Fruit fly (Drosophila melanogaster): ENCODE measurements around the gene Rpt2.

Rpt2 gene

dm6 chr3R:23969449-23969848 lies 38.1 kb upstream of the Rpt2 start (continued):
- TF ChIP-seq Ptx1 (GFP tag; IDR thresholded peaks at IDR 0.05) = peak; percentile 79
- no peak for TF ChIP-seq CG12236 (GFP tag; optimal IDR thresholded peaks at IDR 0.05)
- TF ChIP-seq Stat92E (GFP tag; optimal IDR thresholded peaks at IDR 0.05) = no peak
- TF ChIP-seq chif (GFP tag; optimal IDR thresholded peaks at IDR 0.05) = no peak
- TF ChIP-seq Vsx1 (GFP tag; optimal IDR thresholded peaks at IDR 0.05) = peak; percentile 29
- no peak for TF ChIP-seq Bteb2 (GFP tag; optimal IDR thresholded peaks at IDR 0.05)
- no peak for TF ChIP-seq CG17186 (GFP tag; optimal IDR thresholded peaks at IDR 0.05)
- peak; percentile 52 for TF ChIP-seq fd3F (GFP tag; optimal IDR thresholded peaks at IDR 0.05)
- TF ChIP-seq dan (GFP tag; IDR thresholded peaks at IDR 0.05) = no peak
- TF ChIP-seq jumu (GFP tag; optimal IDR thresholded peaks at IDR 0.05) = no peak
- TF ChIP-seq Lpt (GFP tag; optimal IDR thresholded peaks at IDR 0.05) = no peak
- TF ChIP-seq trh (GFP tag; optimal IDR thresholded peaks at IDR 0.05) = no peak
- no peak for TF ChIP-seq CG9609 (GFP tag; optimal IDR thresholded peaks at IDR 0.05)
- peak; percentile 61 for TF ChIP-seq Fer3 (tag; optimal IDR thresholded peaks at IDR 0.05)
- TF ChIP-seq pfk (GFP tag; optimal IDR thresholded peaks at IDR 0.05) = no peak
- TF ChIP-seq CG9797 (GFP tag; optimal IDR thresholded peaks at IDR 0.05) = no peak
- peak; percentile 58 for TF ChIP-seq dmrt99B (tag; optimal IDR thresholded peaks at IDR 0.05)
- TF ChIP-seq Abd-B (GFP tag; optimal IDR thresholded peaks at IDR 0.05) = peak; percentile 33
- TF ChIP-seq inv (GFP tag; IDR thresholded peaks at IDR 0.05; ENCODE audit: partially characterized antibody) = no peak
- TF ChIP-seq hb (GFP tag; IDR thresholded peaks at IDR 0.05; ENCODE audit: partially characterized antibody) = no peak
- peak; percentile 13 for TF ChIP-seq CG3281 (GFP tag; optimal IDR thresholded peaks at IDR 0.05)
- peak; percentile 53 for TF ChIP-seq CG10366 (GFP tag; IDR thresholded peaks at IDR 0.05)
- no peak for TF ChIP-seq CG8290 (GFP tag; optimal IDR thresholded peaks at IDR 0.05)
- no peak for TF ChIP-seq CG8290 (tag; optimal IDR thresholded peaks at IDR 0.05)
- peak; percentile 45 for TF ChIP-seq CG7556 (GFP tag; optimal IDR thresholded peaks at IDR 0.05)
- TF ChIP-seq CG6765 (GFP tag; optimal IDR thresholded peaks at IDR 0.05) = no peak
- TF ChIP-seq chn (GFP tag; optimal IDR thresholded peaks at IDR 0.05) = no peak
- TF ChIP-seq Myb (GFP tag; optimal IDR thresholded peaks at IDR 0.05) = no peak
- TF ChIP-seq HLH3B (GFP tag; IDR thresholded peaks at IDR 0.05) = peak; percentile 63
- no peak for TF ChIP-seq crc (GFP tag; optimal IDR thresholded peaks at IDR 0.05)
- TF ChIP-seq sug (tag; optimal IDR thresholded peaks at IDR 0.05) = peak; percentile 51
- TF ChIP-seq CG4360 (GFP tag; IDR thresholded peaks at IDR 0.05) = no peak
- TF ChIP-seq bcd (GFP tag; optimal IDR thresholded peaks at IDR 0.05) = no peak
- TF ChIP-seq Scr (GFP tag; IDR thresholded peaks at IDR 0.05; ENCODE audit: partially characterized antibody) = no peak
- no peak for TF ChIP-seq CG7745 (tag; optimal IDR thresholded peaks at IDR 0.05)
- TF ChIP-seq Poxn (GFP tag; IDR thresholded peaks at IDR 0.05) = no peak
- no peak; the same call in 1 of the 3 replicates for TF ChIP-seq CG34422 (GFP tag; IDR thresholded peaks at IDR 0.05)
- no peak for TF ChIP-seq CG31388 (GFP tag; optimal IDR thresholded peaks at IDR 0.05)
- no peak for TF ChIP-seq ac (GFP tag; optimal IDR thresholded peaks at IDR 0.05)
- no peak for TF ChIP-seq odd (GFP tag; optimal IDR thresholded peaks at IDR 0.05)
- TF ChIP-seq CG12155 (GFP tag; optimal IDR thresholded peaks at IDR 0.05) = no peak
- TF ChIP-seq Asciz (GFP tag; optimal IDR thresholded peaks at IDR 0.05) = no peak
- no peak for TF ChIP-seq CG11723 (GFP tag; optimal IDR thresholded peaks at IDR 0.05)
- TF ChIP-seq Elba2 (GFP tag; optimal IDR thresholded peaks at IDR 0.05) = no peak
- TF ChIP-seq CG33557 (GFP tag; optimal IDR thresholded peaks at IDR 0.05) = no peak
- TF ChIP-seq CG6813 (GFP tag; optimal IDR thresholded peaks at IDR 0.05) = no peak
- no peak for TF ChIP-seq CG10565 (GFP tag; optimal IDR thresholded peaks at IDR 0.05)
- TF ChIP-seq BtbVII (GFP tag; optimal IDR thresholded peaks at IDR 0.05) = peak; percentile 36
- no peak for TF ChIP-seq Spps (tag; optimal IDR thresholded peaks at IDR 0.05)
- TF ChIP-seq sima (GFP tag; optimal IDR thresholded peaks at IDR 0.05) = no peak
- TF ChIP-seq CG9437 (GFP tag; optimal IDR thresholded peaks at IDR 0.05) = peak; percentile 35
- TF ChIP-seq fd102C (GFP tag; optimal IDR thresholded peaks at IDR 0.05) = no peak

All from whole organism, embryonic.